Worm (Caenorhabditis elegans) whole organism, L4 larva: ENCODE results near the gene cky-1.
A peak's percentile ranks its signal among the peaks of the same experiment; 100 is the strongest.

Experiments
- F49E8.2 ChIP-seq: sonication (generic microtip); optimal IDR thresholded peaks from 2 replicates; lab custom pipeline; 2016; ENCODE audit warnings: missing compliant biosample characterization, mild to moderate bottlenecking, missing genetic modification characterization, borderline replicate concordance
- R02D3.7 ChIP-seq: fragments of 150-350 bp; sonication (generic microtip); optimal IDR thresholded peaks from 3 replicates; lab custom pipeline; 2014; ENCODE audit warnings: missing biosample characterization, missing genetic modification characterization
- Y105C5A.15 ChIP-seq: fragments of 200-800 bp; sonication (Bioruptor generic); IDR thresholded peaks from 2 replicates; pipeline ENCODE4 v1.3.6; 2022; ENCODE audit warnings: missing genetic modification characterization, missing compliant biosample characterization
- ZK337.2 ChIP-seq: fragments of 200-800 bp; sonication (Bioruptor generic); IDR thresholded peaks from 2 replicates; pipeline ENCODE4 v1.3.6; 2022; ENCODE audit warnings: missing genetic modification reagents, missing genetic modification characterization, missing compliant biosample characterization
- attf-4 ChIP-seq: sonication (generic microtip); optimal IDR thresholded peaks from 3 replicates; lab custom pipeline; 2017; ENCODE audit warnings: missing biosample characterization, missing genetic modification characterization
- ceh-28 ChIP-seq: fragments of 150-350 bp; optimal IDR thresholded peaks from 2 replicates; lab custom pipeline; 2014; ENCODE audit warnings: missing biosample characterization, missing genetic modification reagents, missing genetic modification characterization
- ces-1 ChIP-seq: fragments of 150-350 bp; sonication (generic microtip); optimal IDR thresholded peaks from 4 replicates; lab custom pipeline; 2014; ENCODE audit warnings: missing biosample characterization, missing genetic modification reagents, missing genetic modification characterization
- daf-12 ChIP-seq: fragments of 150-350 bp; optimal IDR thresholded peaks from 2 replicates; lab custom pipeline; 2014; ENCODE audit warnings: missing biosample characterization, missing genetic modification reagents, missing genetic modification characterization
- daf-16 ChIP-seq, 3 experiments: sonication (generic microtip); optimal IDR thresholded peaks; 2 replicates each; lab custom pipeline; 2016 to 2017; ENCODE audit warnings: missing genetic modification characterization in 3 of 3, missing genetic modification reagents in 3 of 3, mild to moderate bottlenecking in 2 of 3, missing compliant biosample characterization in 2 of 3, missing biosample characterization in 1 of 3, moderate library complexity in 1 of 3
- daf-19 ChIP-seq: fragments of 200-800 bp; sonication (Bioruptor generic); conservative IDR thresholded peaks from 2 replicates; pipeline ENCODE4 v1.3.6; 2022; ENCODE audit warnings: missing genetic modification characterization, missing compliant biosample characterization
- dmd-6 ChIP-seq: fragments of 200-800 bp; sonication (Bioruptor generic); IDR thresholded peaks from 2 replicates; pipeline ENCODE4 v1.3.6; 2022; ENCODE audit warnings: missing genetic modification reagents, missing genetic modification characterization, missing compliant biosample characterization
- dpl-1 ChIP-seq: fragments of 150-350 bp; optimal IDR thresholded peaks from 2 replicates; lab custom pipeline; 2014; ENCODE audit warnings: missing biosample characterization, missing genetic modification reagents, missing genetic modification characterization
- dve-1 ChIP-seq: sonication (generic microtip); optimal IDR thresholded peaks from 2 replicates; lab custom pipeline; 2017; ENCODE audit warnings: antibody characterized with exemption, mild to moderate bottlenecking, missing genetic modification characterization, missing compliant biosample characterization; ENCODE audit not compliant: insufficient read depth
- egl-27 ChIP-seq: sonication (generic microtip); optimal IDR thresholded peaks from 3 replicates; lab custom pipeline; 2017; ENCODE audit warnings: missing biosample characterization, missing genetic modification reagents, missing genetic modification characterization
- hlh-11 ChIP-seq: fragments of 200-800 bp; sonication (Bioruptor generic); optimal IDR thresholded peaks from 2 replicates; lab custom pipeline; 2018; ENCODE audit warnings: mild to moderate bottlenecking, missing genetic modification characterization, missing compliant biosample characterization
- hlh-30 ChIP-seq: sonication (generic microtip); optimal IDR thresholded peaks from 2 replicates; lab custom pipeline; 2017; ENCODE audit warnings: antibody characterized with exemption, mild to moderate bottlenecking, missing genetic modification characterization, missing compliant biosample characterization; ENCODE audit not compliant: insufficient read depth
- jun-1 ChIP-seq: fragments of 150-350 bp; optimal IDR thresholded peaks from 2 replicates; lab custom pipeline; 2014; ENCODE audit warnings: missing biosample characterization, missing genetic modification reagents, missing genetic modification characterization
- lin-1 ChIP-seq: fragments of 200-800 bp; sonication (Bioruptor generic); IDR thresholded peaks from 2 replicates; pipeline ENCODE4 v1.3.6; 2022; ENCODE audit warnings: missing genetic modification reagents, missing genetic modification characterization, missing compliant biosample characterization
- lin-13 ChIP-seq: fragments of 150-350 bp; optimal IDR thresholded peaks from 2 replicates; lab custom pipeline; 2014; ENCODE audit warnings: missing biosample characterization, missing genetic modification reagents, missing genetic modification characterization
- lsy-2 ChIP-seq, 2 experiments: fragments of 150-350 bp in 1 of 2; sonication (generic microtip) in 1 of 2; optimal IDR thresholded peaks; 2 replicates each; lab custom pipeline; 2014 to 2017; ENCODE audit warnings: missing biosample characterization in 2 of 2, missing genetic modification characterization in 2 of 2
- mes-2 ChIP-seq: sonication (generic microtip); optimal IDR thresholded peaks from 2 replicates; lab custom pipeline; 2016; ENCODE audit warnings: missing genotype, mild to moderate bottlenecking, missing genetic modification characterization, missing compliant biosample characterization; ENCODE audit not compliant: poor library complexity, severe bottlenecking
- mxl-2 ChIP-seq: fragments of 200-800 bp; sonication (Bioruptor generic); conservative IDR thresholded peaks from 2 replicates; pipeline ENCODE4 v1.3.6; 2022; ENCODE audit warnings: missing genetic modification reagents, missing genetic modification characterization, missing compliant biosample characterization
- mxl-3 ChIP-seq: fragments of 200-800 bp; sonication (Bioruptor generic); optimal IDR thresholded peaks from 2 replicates; lab custom pipeline; 2018; ENCODE audit warnings: mild to moderate bottlenecking, missing genetic modification characterization, missing compliant biosample characterization
- nhr-10 ChIP-seq: fragments of 150-350 bp; optimal IDR thresholded peaks from 2 replicates; lab custom pipeline; 2014; ENCODE audit warnings: missing biosample characterization, missing genetic modification characterization
- nhr-102 ChIP-seq: sonication (generic microtip); optimal IDR thresholded peaks from 2 replicates; lab custom pipeline; 2016; ENCODE audit warnings: mild to moderate bottlenecking, missing genetic modification characterization, moderate library complexity, missing compliant biosample characterization
- nhr-25 ChIP-seq: sonication (generic microtip); optimal IDR thresholded peaks from 2 replicates; lab custom pipeline; 2017; ENCODE audit warnings: missing genetic modification characterization, mild to moderate bottlenecking, missing compliant biosample characterization, antibody characterized with exemption, moderate library complexity, borderline replicate concordance; ENCODE audit not compliant: insufficient read depth
- nhr-28 ChIP-seq: fragments of 150-350 bp; optimal IDR thresholded peaks from 2 replicates; lab custom pipeline; 2014; ENCODE audit warnings: missing biosample characterization, missing genetic modification characterization
- nhr-48 ChIP-seq: sonication (generic microtip); optimal IDR thresholded peaks from 2 replicates; lab custom pipeline; 2016; ENCODE audit warnings: mild to moderate bottlenecking, missing genetic modification characterization, missing compliant biosample characterization
- nhr-6 ChIP-seq: fragments of 150-350 bp; optimal IDR thresholded peaks from 2 replicates; lab custom pipeline; 2014; ENCODE audit warnings: missing biosample characterization, missing genetic modification characterization
- nhr-76 ChIP-seq: fragments of 150-350 bp; optimal IDR thresholded peaks from 2 replicates; lab custom pipeline; 2014; ENCODE audit warnings: missing biosample characterization, missing genetic modification characterization
- nhr-77 ChIP-seq: fragments of 150-350 bp; optimal IDR thresholded peaks from 2 replicates; lab custom pipeline; 2014; ENCODE audit warnings: missing biosample characterization, missing genetic modification characterization
- pqm-1 ChIP-seq: sonication (generic microtip); optimal IDR thresholded peaks from 2 replicates; lab custom pipeline; 2017; ENCODE audit warnings: missing biosample characterization, missing genetic modification characterization
- rbr-2 ChIP-seq: sonication (generic microtip); optimal IDR thresholded peaks from 2 replicates; lab custom pipeline; 2016; ENCODE audit warnings: missing genotype, missing genetic modification characterization, missing compliant biosample characterization
- snpc-1.2 ChIP-seq: fragments of 200-800 bp; sonication (Bioruptor generic); IDR thresholded peaks from 2 replicates; pipeline ENCODE4 v1.3.6; 2022; ENCODE audit warnings: missing genetic modification reagents, missing genetic modification characterization, missing compliant biosample characterization
- unc-130 ChIP-seq: sonication (generic microtip); optimal IDR thresholded peaks from 2 replicates; lab custom pipeline; 2016; ENCODE audit warnings: missing genetic modification reagents, missing genetic modification characterization, missing compliant biosample characterization
- unc-39 ChIP-seq: sonication (generic microtip); optimal IDR thresholded peaks from 2 replicates; lab custom pipeline; 2017; ENCODE audit warnings: missing biosample characterization, missing genetic modification characterization
- unc-62 ChIP-seq, 3 experiments: fragments of 150-350 bp in 1 of 3; sonication (generic microtip); optimal IDR thresholded peaks in 2 of 3; peaks in 1 of 3; 1 replicate in 1 of 3; 2 replicates in 2 of 3; lab custom pipeline; 2014 to 2017; ENCODE audit warnings: missing biosample characterization in 3 of 3, missing genetic modification characterization in 3 of 3, missing genetic modification reagents in 3 of 3, missing genotype in 1 of 3
- vab-7 ChIP-seq: fragments of 200-800 bp; sonication (Bioruptor generic); IDR thresholded peaks from 2 replicates; pipeline ENCODE4 v1.3.6; 2022; ENCODE audit warnings: missing genetic modification reagents, missing genetic modification characterization, missing compliant biosample characterization
- zfp-3 ChIP-seq: fragments of 200-800 bp; sonication (Bioruptor generic); conservative IDR thresholded peaks from 2 replicates; pipeline ENCODE4 v1.3.6; 2022; ENCODE audit warnings: missing genetic modification reagents, missing genetic modification characterization, missing compliant biosample characterization
- ztf-7 ChIP-seq: fragments of 150-350 bp; optimal IDR thresholded peaks from 2 replicates; lab custom pipeline; 2014; ENCODE audit warnings: missing biosample characterization, missing genetic modification characterization

Gene cky-1

DNA sequence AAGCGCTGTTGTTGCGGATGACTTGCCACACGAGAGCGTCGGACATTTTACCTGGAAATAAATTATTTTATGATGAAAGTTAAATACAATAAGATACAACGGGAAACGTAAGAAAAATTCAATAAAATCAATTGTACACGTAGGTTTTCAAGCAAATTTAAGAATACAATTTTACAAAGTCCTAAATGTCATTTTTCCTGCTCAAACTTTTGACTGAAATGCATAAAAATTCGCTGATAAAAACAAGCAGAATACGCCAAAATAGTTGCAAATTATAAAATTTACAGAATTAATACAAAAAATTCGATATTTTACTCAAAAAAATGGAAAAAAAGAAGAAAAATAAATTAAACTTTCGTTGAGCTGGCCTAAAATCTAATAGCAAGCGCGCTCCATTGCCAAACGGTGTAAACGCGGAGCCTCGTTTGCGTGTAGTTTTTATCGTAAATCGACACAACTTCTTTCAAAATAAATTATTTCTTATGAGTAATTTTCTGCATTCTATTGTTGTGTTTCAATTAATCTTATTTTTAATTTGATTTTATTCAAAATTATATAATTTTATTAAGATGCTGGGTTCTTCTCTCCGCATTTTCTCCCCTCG, 8.3 kb upstream of the cky-1 start, which contains the start of the genes rpl-28 and mrpl-49 (continued):
- TF ChIP-seq daf-12 (tag; lab: Kevin White, UChicago) = no peak
- no peak for TF ChIP-seq unc-39 (tag; lab: Kevin White, UChicago)
- no peak for TF ChIP-seq ceh-28
- no peak for TF ChIP-seq zfp-3

DNA sequence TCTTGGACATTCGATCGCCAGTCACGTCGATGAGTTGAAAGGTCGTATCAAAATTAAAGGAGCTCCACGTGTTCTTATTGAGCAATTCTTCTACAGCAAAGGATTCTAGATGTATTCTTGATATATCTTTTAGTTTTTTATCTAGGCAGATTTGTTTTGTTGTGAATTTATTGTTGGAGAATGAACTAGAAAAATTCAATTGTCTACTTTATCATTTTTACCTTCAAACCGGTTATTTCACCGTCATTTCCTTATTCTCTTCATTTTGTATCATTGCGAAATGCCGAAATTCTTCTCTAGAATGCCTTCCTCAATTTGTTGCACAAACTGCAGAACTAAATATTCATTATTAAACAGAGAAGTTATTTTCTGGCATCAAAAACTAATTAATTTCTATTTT, 7.3 kb upstream of the cky-1 start, which contains the start of gene R11D1.10:
Gene R11D1.10 (plus strand): TSS at position 301 of the 400 bp plus-strand sequence.
- TF ChIP-seq nhr-25 (tag; lab: Kevin White, UChicago) = no peak
- no peak for TF ChIP-seq mxl-2 (GFP tag; lab: Robert Waterston, UW)
- no peak for TF ChIP-seq jun-1 (tag; lab: Kevin White, UChicago)
- no peak for TF ChIP-seq vab-7 (GFP tag; lab: Robert Waterston, UW)
- no peak for TF ChIP-seq lsy-2 (tag; optimal IDR thresholded peaks at IDR 0.05; lab: Kevin White, UChicago)
- TF ChIP-seq rbr-2 (tag; lab: Kevin White, UChicago) = no peak
- no peak for TF ChIP-seq nhr-76
- TF ChIP-seq mes-2 (tag; lab: Kevin White, UChicago) = no peak
- TF ChIP-seq ZK337.2 (GFP tag; lab: Robert Waterston, UW) = no peak
- TF ChIP-seq nhr-6 (tag; lab: Kevin White, UChicago) = no peak
- TF ChIP-seq snpc-1.2 (GFP tag; lab: Robert Waterston, UW) = no peak
- no peak for TF ChIP-seq ces-1 (GFP tag; lab: Kevin White, UChicago)
- no peak for TF ChIP-seq Y105C5A.15 (GFP tag; lab: Robert Waterston, UW)
- TF ChIP-seq unc-130 = no peak
- no peak for TF ChIP-seq nhr-28 (tag; lab: Kevin White, UChicago)
- no peak for TF ChIP-seq nhr-48 (tag; lab: Kevin White, UChicago)
- TF ChIP-seq R02D3.7 (tag; lab: Kevin White, UChicago) = no peak

DNA sequence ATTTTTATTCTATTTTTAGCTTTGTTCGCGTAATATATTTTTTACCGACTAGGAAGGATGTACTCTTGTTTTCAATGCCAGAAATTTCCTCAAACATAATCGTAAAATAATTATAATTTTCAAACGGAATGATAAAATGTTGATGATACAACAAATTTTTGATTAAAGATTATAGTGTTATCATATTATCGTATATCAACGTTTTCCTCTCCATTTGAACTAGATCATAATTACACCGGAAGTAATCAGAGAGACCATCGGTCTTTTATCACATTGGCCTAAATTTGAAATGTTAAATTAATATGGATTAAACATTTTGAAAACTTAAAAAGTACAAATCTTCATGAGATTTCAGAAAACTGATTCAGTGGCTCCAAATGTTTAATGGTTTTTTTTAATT, 3.8 kb upstream of the cky-1 start:
- TF ChIP-seq hlh-11 = peak; percentile 19
- peak; percentile 58 for TF ChIP-seq pqm-1 (tag; lab: Kevin White, UChicago)
- TF ChIP-seq lin-13 (GFP tag; lab: Kevin White, UChicago) = no peak
- peak; percentile 55 for TF ChIP-seq nhr-77 (tag; lab: Kevin White, UChicago)
- TF ChIP-seq daf-16 (GFP tag; optimal IDR thresholded peaks at IDR 0.05; lab: Kevin White, UChicago) = no peak
- peak; percentile 56 for TF ChIP-seq daf-16 (tag; optimal IDR thresholded peaks at IDR 0.05; lab: Kevin White, UChicago)
- peak; percentile 61 for TF ChIP-seq nhr-28 (tag; lab: Kevin White, UChicago)
- no peak for TF ChIP-seq dmd-6 (GFP tag; lab: Robert Waterston, UW)
- peak; percentile 42 for TF ChIP-seq dve-1 (tag; lab: Kevin White, UChicago)
- TF ChIP-seq nhr-10 (tag; lab: Kevin White, UChicago) = no peak

DNA sequence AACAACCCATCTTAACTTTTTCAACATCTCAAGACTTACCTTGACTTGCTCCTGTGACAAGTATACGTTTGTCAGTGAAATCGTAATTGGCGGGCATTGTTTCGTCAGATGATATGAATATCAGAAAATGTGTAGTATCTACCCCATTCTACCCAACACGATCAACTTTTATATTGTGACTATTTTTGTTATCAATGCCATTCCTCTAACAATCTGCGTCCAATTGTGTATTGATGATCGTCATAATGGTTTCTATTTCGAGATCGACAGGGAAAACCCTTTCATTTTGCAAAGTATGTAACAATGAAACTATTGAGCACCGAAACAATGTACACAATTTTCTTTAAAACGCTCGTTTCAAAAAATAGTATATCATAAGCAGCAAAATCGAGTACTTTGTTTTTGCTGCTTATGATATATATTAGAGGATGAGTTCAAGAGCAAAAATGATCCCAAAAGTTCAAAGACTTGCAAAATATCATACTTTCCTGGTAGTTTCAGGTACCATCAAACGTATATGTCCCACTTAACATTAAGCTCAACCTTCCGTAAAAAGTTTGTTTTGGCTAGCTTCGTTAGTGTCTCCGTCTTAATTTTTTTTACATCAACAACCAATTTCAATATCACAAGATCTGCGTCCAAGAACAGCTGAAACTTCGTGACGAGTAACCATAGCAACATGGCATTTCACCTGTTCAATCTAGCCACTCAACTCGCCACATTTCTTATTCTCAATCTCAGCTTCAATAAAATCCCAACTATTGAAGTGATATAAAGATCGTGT, 2.8 kb upstream of the cky-1 start, which contains the start of the genes dhs-21 and xbx-9:
Gene dhs-21 (minus strand): TSS at position 181 of the 784 bp plus-strand sequence.
Gene xbx-9 (plus strand): TSS at position 734 of the 784 bp plus-strand sequence.
- TF ChIP-seq dmd-6 (GFP tag; lab: Robert Waterston, UW) (peak; percentile 53), hlh-30 (tag; lab: Kevin White, UChicago) (peak; percentile 65), unc-62 (GFP tag; optimal IDR thresholded peaks at IDR 0.05 in 1 of 2; lab: Kevin White, UChicago) (peak in 1 of 2 experiments; percentile 95), unc-62 (tag; optimal IDR thresholded peaks at IDR 0.05; lab: Kevin White, UChicago) (no peak), lin-1 (GFP tag; lab: Robert Waterston, UW) (0 out of 2 replicates have a peak, but pooled peaks have one; percentile 17), nhr-10 (tag; lab: Kevin White, UChicago) (peak; percentile 30), ztf-7 (tag; lab: Kevin White, UChicago) (peak; percentile 49), dve-1 (tag; lab: Kevin White, UChicago) (peak; percentile 64), hlh-11 (peak; percentile 54), nhr-28 (tag; lab: Kevin White, UChicago) (peak; percentile 92), mxl-3 (GFP tag; lab: Kevin White, UChicago) (peak; percentile 35), egl-27 (no peak), nhr-77 (tag; lab: Kevin White, UChicago) (peak; percentile 51), attf-4 (no peak), daf-19 (GFP tag; lab: Robert Waterston, UW) (no peak), daf-16 (GFP tag; optimal IDR thresholded peaks at IDR 0.05; lab: Kevin White, UChicago) (no peak), daf-16 (tag; optimal IDR thresholded peaks at IDR 0.05; lab: Kevin White, UChicago) (peak; percentile 64), nhr-102 (tag; lab: Kevin White, UChicago) (no peak), nhr-6 (tag; lab: Kevin White, UChicago) (peak; percentile 62), dpl-1 (GFP tag; lab: Kevin White, UChicago) (no peak), F49E8.2 (no peak), pqm-1 (tag; lab: Kevin White, UChicago) (peak; percentile 65)
